Fruit fly (Drosophila melanogaster): Measurements from ENCODE around the gene Cyp304a1.

Gene Cyp304a1

dm6 chr3R:12980628-12981219 lies 17.1 kb downstream of the Cyp304a1 start, which contains the start of gene Paip2 (continued):
- TF ChIP-seq CG14014 (GFP tag; IDR thresholded peaks at IDR 0.05) (no peak; the same call in 1 of the 2 replicates), cad (GFP tag; optimal IDR thresholded peaks at IDR 0.05) (no peak), CG9215 (GFP tag; IDR thresholded peaks at IDR 0.05) (no peak), prd (optimal IDR thresholded peaks at IDR 0.05) (no peak), prd (GFP tag; IDR thresholded peaks at IDR 0.05) (no peak), Lim3 (GFP tag; IDR thresholded peaks at IDR 0.05) (no peak), emc (GFP tag; optimal IDR thresholded peaks at IDR 0.05) (no peak), Aef1 (GFP tag; IDR thresholded peaks at IDR 0.05) (no peak), CG1792 (GFP tag; optimal IDR thresholded peaks at IDR 0.05) (peak; percentile 3), HLHmδ (GFP tag; optimal IDR thresholded peaks at IDR 0.05) (no peak), H2.0 (GFP tag; IDR thresholded peaks at IDR 0.05) (no peak), Tbp (GFP tag; optimal IDR thresholded peaks at IDR 0.05) (no peak), CG10543 (GFP tag; optimal IDR thresholded peaks at IDR 0.05) (no peak), CG10565 (GFP tag; optimal IDR thresholded peaks at IDR 0.05) (no peak), Atf-2 (GFP tag; optimal IDR thresholded peaks at IDR 0.05) (no peak), Dip2 (GFP tag; IDR thresholded peaks at IDR 0.05) (no peak), GATAe (GFP tag; conservative IDR thresholded peaks at IDR 0.05) (no peak), Dek (tag; optimal IDR thresholded peaks at IDR 0.05) (peak; percentile 19), chn (GFP tag; optimal IDR thresholded peaks at IDR 0.05) (no peak), CG17802 (tag; optimal IDR thresholded peaks at IDR 0.05) (no peak), twi (tag; optimal IDR thresholded peaks at IDR 0.05) (peak; percentile 12), Doc2 (GFP tag; IDR thresholded peaks at IDR 0.05) (no peak), MESR4 (GFP tag; optimal IDR thresholded peaks at IDR 0.05) (peak; percentile 78), CG17186 (GFP tag; optimal IDR thresholded peaks at IDR 0.05) (peak; percentile 67), Kr (GFP tag; optimal IDR thresholded peaks at IDR 0.05) (no peak), her (GFP tag; optimal IDR thresholded peaks at IDR 0.05) (no peak), dmrt99B (tag; optimal IDR thresholded peaks at IDR 0.05) (no peak), CG4424 (GFP tag; optimal IDR thresholded peaks at IDR 0.05) (peak; percentile 4), CG31365 (tag; optimal IDR thresholded peaks at IDR 0.05) (peak; percentile 3), Hmx (GFP tag; optimal IDR thresholded peaks at IDR 0.05) (no peak), CTCF (GFP tag; optimal IDR thresholded peaks at IDR 0.05) (peak; percentile 91), CG3163 (GFP tag; optimal IDR thresholded peaks at IDR 0.05) (peak; percentile 11), B-H1 (GFP tag; IDR thresholded peaks at IDR 0.05) (no peak), org-1 (GFP tag; optimal IDR thresholded peaks at IDR 0.05) (no peak), zfh2 (GFP tag; optimal IDR thresholded peaks at IDR 0.05) (no peak), TFAM (GFP tag; optimal IDR thresholded peaks at IDR 0.05) (no peak), CG4282 (GFP tag; optimal IDR thresholded peaks at IDR 0.05) (no peak), CG34376 (GFP tag; optimal IDR thresholded peaks at IDR 0.05) (peak; percentile 44), CG14441 (GFP tag; IDR thresholded peaks at IDR 0.05) (no peak), Max (GFP tag; optimal IDR thresholded peaks at IDR 0.05) (no peak), Ets65A (GFP tag) (peak; percentile 92), CrebB (tag; optimal IDR thresholded peaks at IDR 0.05) (no peak), Gsc (GFP tag; IDR thresholded peaks at IDR 0.05) (no peak), Sox100B (GFP tag; optimal IDR thresholded peaks at IDR 0.05) (no peak), gcm (GFP tag; optimal IDR thresholded peaks at IDR 0.05) (no peak), CG34422 (GFP tag; IDR thresholded peaks at IDR 0.05) (no peak), trem (tag; optimal IDR thresholded peaks at IDR 0.05) (peak; percentile 75), psq (GFP tag; optimal IDR thresholded peaks at IDR 0.05) (no peak), CG6791 (GFP tag; IDR thresholded peaks at IDR 0.05; ENCODE audit: partially characterized antibody) (peak; percentile 97), CG8478 (optimal IDR thresholded peaks at IDR 0.05) (peak; percentile 66), bsh (GFP tag; optimal IDR thresholded peaks at IDR 0.05) (no peak), oc (tag; optimal IDR thresholded peaks at IDR 0.05) (no peak), CG1233 (GFP tag; optimal IDR thresholded peaks at IDR 0.05) (no peak)
